Fruit fly (Drosophila melanogaster): ENCODE measurements around the gene CG15446.

dm6 chrX:21056732-21057131, 45.3 kb downstream of the CG15446 start:
- no peak for TF ChIP-seq psq (optimal IDR thresholded peaks at IDR 0.05)
- no peak for TF ChIP-seq insv (optimal IDR thresholded peaks at IDR 0.05)
- TF ChIP-seq Myc (optimal IDR thresholded peaks at IDR 0.05), result no peak
